Fruit fly (Drosophila melanogaster): Measurements from ENCODE around the gene Grx1.

Gene Grx1

DNA sequence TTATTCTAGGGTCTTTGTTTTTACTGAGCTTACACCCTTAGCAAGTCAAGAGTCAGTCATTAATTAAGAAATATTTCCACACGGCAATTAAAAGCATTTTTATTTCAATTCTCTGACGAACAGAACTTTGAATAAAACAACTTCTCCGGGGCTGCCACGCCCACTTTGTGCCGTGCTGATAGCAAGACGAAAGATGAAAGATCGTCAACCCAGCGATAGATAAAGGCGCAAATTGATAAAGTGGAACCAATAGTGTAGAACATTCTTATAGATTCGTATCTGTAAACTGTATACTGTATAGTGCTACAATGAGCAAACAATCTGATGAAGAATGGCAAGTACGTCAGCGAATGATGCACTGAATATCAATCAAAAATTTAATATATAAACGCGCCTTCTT, 34.1 kb upstream of the Grx1 start:
- no peak for TF ChIP-seq CG17801 (GFP tag; optimal IDR thresholded peaks at IDR 0.05; ENCODE audit: partially characterized antibody)

- no peak for TF ChIP-seq CG17801 (GFP tag; optimal IDR thresholded peaks at IDR 0.05; ENCODE audit: partially characterized antibody)
These were observed 32.4 kb upstream of the Grx1 start for dm6 chr3L:18836658-18837057.

dm6 chr3L:18837707-18838244, 31.3 kb upstream of the Grx1 start:
- TF ChIP-seq CG17801 (GFP tag; optimal IDR thresholded peaks at IDR 0.05; ENCODE audit: partially characterized antibody): no peak

dm6 chr3L:18839996-18840369, 29.0 kb upstream of the Grx1 start:
- no peak for TF ChIP-seq CG17801 (GFP tag; optimal IDR thresholded peaks at IDR 0.05; ENCODE audit: partially characterized antibody)

dm6 chr3L:18840370-18841007, 28.5 kb upstream of the Grx1 start:
- peak; percentile 66 for TF ChIP-seq CG17801 (GFP tag; optimal IDR thresholded peaks at IDR 0.05; ENCODE audit: partially characterized antibody)

DNA sequence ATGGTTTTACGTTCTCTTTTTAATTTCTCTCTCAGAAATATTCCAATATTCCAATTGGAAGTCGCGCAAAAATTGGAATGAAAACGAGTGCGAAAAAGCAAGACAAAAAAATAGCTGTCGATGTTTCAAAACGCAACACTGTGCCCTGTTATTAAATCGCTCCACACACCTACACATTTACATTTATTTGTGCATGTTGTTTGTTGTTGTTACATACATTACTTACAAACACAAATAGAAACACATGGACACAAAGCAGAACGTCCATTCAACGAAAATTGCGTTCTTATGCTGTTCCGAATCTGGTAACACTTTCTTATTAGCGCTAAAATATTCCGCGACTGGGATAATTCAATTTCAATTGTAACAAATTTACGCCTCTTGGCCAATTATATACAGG, 27.8 kb upstream of the Grx1 start:
- peak; percentile 18 for TF ChIP-seq CG17801 (GFP tag; optimal IDR thresholded peaks at IDR 0.05; ENCODE audit: partially characterized antibody)

- no peak for TF ChIP-seq CG17801 (GFP tag; optimal IDR thresholded peaks at IDR 0.05; ENCODE audit: partially characterized antibody)
These were observed 26.8 kb upstream of the Grx1 start for dm6 chr3L:18842236-18842635.

DNA sequence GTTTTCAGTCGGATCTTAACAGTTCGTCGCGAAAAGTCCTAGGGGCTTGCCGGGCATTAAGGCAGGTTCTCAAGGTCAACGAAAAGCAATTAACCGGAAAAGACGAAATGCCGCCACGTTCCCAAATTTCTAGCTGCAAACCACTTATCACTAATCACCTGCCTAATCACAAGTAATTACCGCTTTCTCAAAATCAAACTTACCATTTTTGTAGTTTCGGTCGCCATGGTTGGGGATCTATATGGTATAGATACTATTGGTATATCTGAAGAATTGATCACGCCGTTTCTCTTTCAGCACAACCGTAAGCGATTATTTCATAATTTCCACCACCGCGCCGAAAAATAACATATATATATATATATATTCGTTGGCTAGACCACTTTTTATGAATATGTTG, 23.2 kb upstream of the Grx1 start:
- TF ChIP-seq CG17801 (GFP tag; optimal IDR thresholded peaks at IDR 0.05; ENCODE audit: partially characterized antibody): no peak

DNA sequence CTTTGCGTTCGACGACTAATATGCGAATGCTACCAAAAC, 23.0 kb upstream of the Grx1 start, which contains the start of gene Indy:
Gene Indy (minus strand): TSS at position 35 of the 39 bp plus-strand sequence.
- no peak for TF ChIP-seq CG17801 (GFP tag; optimal IDR thresholded peaks at IDR 0.05; ENCODE audit: partially characterized antibody)

- TF ChIP-seq CG17801 (GFP tag; optimal IDR thresholded peaks at IDR 0.05; ENCODE audit: partially characterized antibody): no peak
These were observed 22.7 kb upstream of the Grx1 start for dm6 chr3L:18846272-18846741.

- TF ChIP-seq CG17801 (GFP tag; optimal IDR thresholded peaks at IDR 0.05; ENCODE audit: partially characterized antibody): peak; percentile 36
These were observed 20.6 kb upstream of the Grx1 start for dm6 chr3L:18848436-18848835.

DNA sequence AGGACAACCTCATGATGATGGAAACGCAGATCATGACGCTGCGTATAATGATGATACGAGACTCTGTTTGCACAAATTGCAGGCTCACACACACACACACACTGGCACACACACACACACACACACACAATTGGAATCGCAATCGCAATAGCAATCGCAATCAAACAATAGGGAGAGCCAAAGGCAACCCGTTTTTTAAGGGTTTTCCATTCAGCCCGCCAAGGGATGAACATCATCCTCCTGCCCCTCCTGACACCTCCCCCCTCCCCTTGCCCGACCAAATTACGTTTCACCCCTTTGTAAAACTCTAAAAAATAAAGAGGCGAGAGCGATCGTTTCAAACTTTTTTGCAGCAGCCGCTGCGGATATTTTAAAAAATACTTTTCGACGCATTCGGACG, 16.8 kb upstream of the Grx1 start:
- no peak for TF ChIP-seq CG17801 (GFP tag; optimal IDR thresholded peaks at IDR 0.05; ENCODE audit: partially characterized antibody)

- no peak for TF ChIP-seq CG17801 (GFP tag; optimal IDR thresholded peaks at IDR 0.05; ENCODE audit: partially characterized antibody)
These were observed 15.6 kb upstream of the Grx1 start for dm6 chr3L:18853439-18853838.

DNA sequence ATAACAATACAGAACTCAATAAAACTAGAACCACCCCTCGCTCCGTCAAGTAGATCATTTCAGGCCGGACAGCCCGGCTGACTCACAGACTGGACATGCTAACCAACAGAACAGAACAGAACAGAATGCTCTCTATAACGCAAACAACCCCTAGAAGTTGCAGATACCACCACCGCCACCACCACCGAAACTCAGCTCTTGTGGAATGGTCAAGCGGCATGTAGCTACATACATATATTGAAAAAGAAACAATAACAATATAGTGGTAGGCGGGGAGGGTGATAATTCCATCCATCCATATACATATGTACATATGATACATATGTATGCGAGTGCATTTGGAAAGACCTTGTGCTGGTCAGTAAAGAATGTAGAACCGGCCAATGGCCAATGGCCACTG, 14.6 kb upstream of the Grx1 start:
- TF ChIP-seq CG17801 (GFP tag; optimal IDR thresholded peaks at IDR 0.05; ENCODE audit: partially characterized antibody): no peak

DNA sequence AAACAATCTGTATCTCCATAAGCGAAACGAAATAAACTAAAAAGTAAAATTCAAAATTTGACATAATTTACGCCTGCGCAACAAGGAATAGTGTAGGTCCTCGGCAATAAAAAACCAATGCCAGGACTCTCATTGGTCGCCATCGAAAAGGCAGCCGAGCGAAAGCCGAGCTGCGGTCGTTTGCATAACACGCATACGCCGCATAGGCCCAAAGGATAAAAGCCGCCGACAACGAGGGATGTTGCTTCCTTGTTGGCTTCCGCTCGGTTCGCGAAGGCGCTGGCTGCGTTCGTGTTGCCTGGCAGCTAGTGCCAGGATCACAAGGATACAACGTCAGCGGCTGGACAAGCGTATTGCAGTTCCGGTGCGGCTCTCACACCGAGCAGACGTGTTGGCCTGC, 8.6 kb upstream of the Grx1 start:
- TF ChIP-seq CG17801 (GFP tag; optimal IDR thresholded peaks at IDR 0.05; ENCODE audit: partially characterized antibody): no peak

DNA sequence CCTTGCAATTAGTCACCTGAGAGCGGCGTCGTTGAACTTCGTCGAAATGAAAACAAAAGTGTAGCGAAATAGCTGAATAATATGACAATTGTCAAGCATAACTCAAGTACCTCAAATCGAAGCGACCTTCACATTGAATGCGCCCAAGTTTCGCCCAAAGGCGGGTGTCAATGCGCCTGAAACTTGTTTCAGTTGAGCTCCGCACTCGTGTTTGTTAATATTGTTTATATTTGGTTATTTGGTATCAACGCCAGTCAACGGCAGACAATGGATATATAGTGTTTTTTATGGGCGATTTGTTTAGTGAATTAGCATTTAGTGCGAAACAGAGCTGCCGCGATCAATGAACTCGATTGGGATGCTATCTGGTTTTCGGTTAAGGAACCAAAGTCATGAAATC, 7.1 kb upstream of the Grx1 start:
- no peak for TF ChIP-seq CG17801 (GFP tag; optimal IDR thresholded peaks at IDR 0.05; ENCODE audit: partially characterized antibody)

DNA sequence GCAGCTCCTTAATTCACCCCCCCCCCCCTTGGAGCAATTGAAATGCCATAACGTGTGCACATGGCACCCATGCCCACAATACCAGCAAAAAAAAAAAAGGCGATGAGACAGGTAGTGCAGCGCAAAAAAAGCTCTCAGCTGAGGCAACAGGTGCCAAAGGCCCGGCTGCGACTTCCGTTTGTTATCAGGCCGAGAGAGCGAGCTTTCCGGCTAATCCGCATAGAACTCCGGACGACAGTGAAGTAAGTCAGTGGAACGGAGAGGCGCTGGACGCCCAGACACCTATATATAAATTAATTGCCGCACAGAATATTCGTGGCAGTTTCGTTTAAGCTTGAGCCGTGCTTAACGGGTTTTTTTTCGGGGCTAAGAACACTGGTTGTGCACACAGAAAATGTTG, 5.7 kb upstream of the Grx1 start, which contains the start of gene CG6865:
Gene CG6865 (plus strand): TSS at position 321 of the 400 bp plus-strand sequence.
- no peak for TF ChIP-seq CG17801 (GFP tag; optimal IDR thresholded peaks at IDR 0.05; ENCODE audit: partially characterized antibody)
